Worm (Caenorhabditis elegans) whole organism, L4 larva: Measurements from ENCODE around the gene C17G10.1.

Experiments used
- egl-27 ChIP-seq: sonication (generic microtip); optimal IDR thresholded peaks from 3 replicates; lab custom pipeline; 2017; ENCODE audit warnings: missing biosample characterization, missing genetic modification reagents, missing genetic modification characterization
- lin-38 ChIP-seq: fragments of 200-800 bp; sonication (Bioruptor generic); IDR thresholded peaks from 2 replicates; pipeline ENCODE4 v1.3.6; 2022; ENCODE audit warnings: missing genetic modification reagents, missing genetic modification characterization, missing compliant biosample characterization
- nhr-102 ChIP-seq: sonication (generic microtip); optimal IDR thresholded peaks from 2 replicates; lab custom pipeline; 2016; ENCODE audit warnings: mild to moderate bottlenecking, missing genetic modification characterization, moderate library complexity, missing compliant biosample characterization

DNA sequence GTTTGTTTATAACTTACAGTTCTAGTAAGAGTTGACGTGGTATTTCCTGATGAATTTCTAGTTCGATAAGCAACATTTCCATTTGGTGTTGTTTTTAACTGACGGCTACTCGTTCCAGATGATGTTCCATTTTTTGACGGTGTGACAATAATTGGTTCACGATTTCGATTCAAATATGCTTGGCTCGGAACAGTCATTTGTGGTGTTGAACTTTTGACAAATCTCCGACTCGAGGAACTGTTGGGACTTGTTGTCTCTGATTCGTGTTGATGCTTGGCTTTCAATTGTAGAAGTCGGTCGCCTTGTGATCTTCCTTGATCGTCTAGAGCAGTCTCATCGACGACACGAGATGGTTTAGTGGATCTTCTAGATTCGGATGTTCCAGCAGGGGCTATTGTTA lies 4.8 kb upstream of the C17G10.1 start:
- TF ChIP-seq egl-27 (tag; lab: Kevin White, UChicago) (no peak), lin-38 (no peak), nhr-102 (tag; lab: Kevin White, UChicago) (no peak)
